Worm (Caenorhabditis elegans) whole organism, mixed stage, embryonic: ENCODE data around the gene hda-5.

ENCODE experiments used
- bed-3 ChIP-seq: fragments of 200-800 bp; sonication (Bioruptor generic); optimal IDR thresholded peaks from 3 replicates; lab custom pipeline; 2018; ENCODE audit warnings: mild to moderate bottlenecking, missing genetic modification characterization, moderate library complexity, missing compliant biosample characterization
- cnd-1 ChIP-seq: fragments of 200-800 bp; sonication (Bioruptor generic); optimal IDR thresholded peaks from 2 replicates; lab custom pipeline; 2018; ENCODE audit warnings: mild to moderate bottlenecking, missing genetic modification characterization, missing compliant biosample characterization
- elt-3 ChIP-seq: fragments of 150-350 bp; optimal IDR thresholded peaks from 2 replicates; lab custom pipeline; 2014; ENCODE audit warnings: missing biosample characterization, missing genetic modification characterization
- lin-13 ChIP-seq: fragments of 150-350 bp; optimal IDR thresholded peaks from 2 replicates; lab custom pipeline; 2014; ENCODE audit warnings: missing biosample characterization, missing genetic modification characterization
- nhr-237 ChIP-seq: fragments of 150-350 bp; optimal IDR thresholded peaks from 2 replicates; lab custom pipeline; 2014; ENCODE audit warnings: missing biosample characterization, missing genetic modification characterization
- snpc-4 ChIP-seq: fragments of 150-350 bp; optimal IDR thresholded peaks from 2 replicates; lab custom pipeline; 2014; ENCODE audit warnings: missing biosample characterization, missing genetic modification characterization
- tbx-8 ChIP-seq: fragments of 200-800 bp; sonication (Bioruptor generic); optimal IDR thresholded peaks from 2 replicates; lab custom pipeline; 2018; ENCODE audit warnings: mild to moderate bottlenecking, missing genetic modification characterization, moderate library complexity, missing compliant biosample characterization

DNA sequence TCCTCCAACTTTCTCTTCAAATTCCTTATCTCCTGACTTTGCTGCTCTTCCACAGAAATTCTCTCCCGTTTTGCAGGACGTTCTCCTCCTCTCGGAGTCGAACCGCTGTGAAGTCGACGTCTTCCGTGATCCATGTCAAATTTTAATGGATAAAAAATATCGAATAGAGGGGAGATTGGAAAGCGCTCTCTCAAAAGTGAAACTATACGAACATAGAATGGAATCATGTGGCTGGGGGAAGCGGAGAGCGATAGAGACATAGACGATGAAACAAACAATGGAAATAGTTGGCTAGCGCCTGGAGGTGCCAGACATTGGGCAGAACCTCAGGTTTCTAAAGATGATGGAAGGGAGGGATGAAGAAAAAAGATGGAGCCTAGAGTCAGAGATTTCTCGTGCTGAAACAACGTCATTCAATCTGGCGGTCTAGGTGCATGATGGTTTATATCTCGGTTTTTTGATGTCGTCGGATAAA, 15.1 kb downstream of the hda-5 start, which contains the start of gene F43G6.8:
- TF ChIP-seq lin-13 (tag; lab: Kevin White, UChicago), result no peak
- no peak for TF ChIP-seq snpc-4 (tag; lab: Kevin White, UChicago)
- no peak for TF ChIP-seq nhr-237 (tag; lab: Kevin White, UChicago)
- no peak for TF ChIP-seq elt-3
- TF ChIP-seq bed-3 (GFP tag; lab: Kevin White, UChicago), result no peak
- no peak for TF ChIP-seq tbx-8 (GFP tag; lab: Kevin White, UChicago)
- TF ChIP-seq cnd-1 (tag; lab: Kevin White, UChicago), result no peak
